In genomic region chrX:6090809-6091667, dm6 we compare ENCODE assay signal across 1 fruit fly cellular context.
A peak's percentile ranks its signal among the peaks of the same experiment; 100 is the strongest.
TF ChIP-seq lines count a peak whose summit lies in the region.

Gene Nep1 (plus strand): TSS chrX:6091205.
Gene Mipp2 (minus strand): TSS chrX:6091471.

TF ChIP-seq in whole organism, embryonic, 481 proteins besides CTCF, POLR2A, EP300 and RAD21 (continued from another document and continues in another):
- TF ChIP-seq Hr3 (GFP tag; optimal IDR thresholded peaks at IDR 0.05; lab: Kevin White, UChicago), result peak; percentile 9
- no peak for TF ChIP-seq toy (GFP tag; IDR thresholded peaks at IDR 0.05; lab: Robert Waterston, UW)
- no peak for TF ChIP-seq CG3995 (GFP tag; optimal IDR thresholded peaks at IDR 0.05; lab: Kevin White, UChicago)
- peak; percentile 44 for TF ChIP-seq CG13424 (tag; optimal IDR thresholded peaks at IDR 0.05; lab: Kevin White, UChicago)
- no peak for TF ChIP-seq gfzf (GFP tag; optimal IDR thresholded peaks at IDR 0.05; lab: Kevin White, UChicago)
- TF ChIP-seq CG14965 (GFP tag; optimal IDR thresholded peaks at IDR 0.05; lab: Kevin White, UChicago; ENCODE audit: borderline replicate concordance), result no peak
- TF ChIP-seq stwl (tag; optimal IDR thresholded peaks at IDR 0.05; lab: Kevin White, UChicago), result no peak
- TF ChIP-seq CG8478 (optimal IDR thresholded peaks at IDR 0.05; lab: Kevin White, UChicago), result no peak
- TF ChIP-seq Adf1 (GFP tag; IDR thresholded peaks at IDR 0.05; lab: Robert Waterston, UW), result no peak
- TF ChIP-seq CoRest (tag; optimal IDR thresholded peaks at IDR 0.05; lab: Kevin White, UChicago), result peak; percentile 34
- TF ChIP-seq CG4360 (GFP tag; IDR thresholded peaks at IDR 0.05; lab: Robert Waterston, UW), result 0 out of 2 replicates have a peak, but pooled peaks have one; percentile 5
- TF ChIP-seq CG7556 (GFP tag; optimal IDR thresholded peaks at IDR 0.05; lab: Kevin White, UChicago), result no peak
- TF ChIP-seq CG18619 (GFP tag; optimal IDR thresholded peaks at IDR 0.05; lab: Kevin White, UChicago), result no peak
- no peak for TF ChIP-seq Lhr (GFP tag; optimal IDR thresholded peaks at IDR 0.05; lab: Kevin White, UChicago)
- peak; percentile 1 for TF ChIP-seq dm (GFP tag; optimal IDR thresholded peaks at IDR 0.05; lab: Kevin White, UChicago)
- no peak for TF ChIP-seq hkb (optimal IDR thresholded peaks at IDR 0.05; lab: Kevin White, UChicago)
- 0 out of 2 replicates have a peak, but pooled peaks have one; percentile 6 for TF ChIP-seq hkb (GFP tag; IDR thresholded peaks at IDR 0.05; lab: Robert Waterston, UW)
- TF ChIP-seq grau (tag; optimal IDR thresholded peaks at IDR 0.05; lab: Kevin White, UChicago), result peak; percentile 96
- peak; percentile 28 for TF ChIP-seq BEAF-32 (GFP tag; optimal IDR thresholded peaks at IDR 0.05; lab: Kevin White, UChicago)
- 0 out of 2 replicates have a peak, but pooled peaks have one; percentile 23 for TF ChIP-seq esg (GFP tag; conservative IDR thresholded peaks at IDR 0.05; lab: Robert Waterston, UW)
- 0 out of 3 replicates have a peak, but pooled peaks have one; percentile 10 for TF ChIP-seq knrl (GFP tag; IDR thresholded peaks at IDR 0.05; lab: Robert Waterston, UW; ENCODE audit: partially characterized antibody)
- peak; percentile 25 for TF ChIP-seq pzg (GFP tag; optimal IDR thresholded peaks at IDR 0.05; lab: Kevin White, UChicago)
- TF ChIP-seq ATbp (GFP tag; optimal IDR thresholded peaks at IDR 0.05; lab: Kevin White, UChicago), result peak; percentile 11
- TF ChIP-seq Atf6 (GFP tag; IDR thresholded peaks at IDR 0.05; lab: Robert Waterston, UW), result peak; percentile 47
- TF ChIP-seq org-1 (GFP tag; optimal IDR thresholded peaks at IDR 0.05; lab: Kevin White, UChicago), result no peak
- TF ChIP-seq CG3065 (GFP tag; optimal IDR thresholded peaks at IDR 0.05; lab: Kevin White, UChicago), result peak; percentile 38
- no peak for TF ChIP-seq nau (GFP tag; optimal IDR thresholded peaks at IDR 0.05; lab: Kevin White, UChicago)
- TF ChIP-seq pb (GFP tag; optimal IDR thresholded peaks at IDR 0.05; lab: Kevin White, UChicago), result no peak
- no peak for TF ChIP-seq gce (GFP tag; IDR thresholded peaks at IDR 0.05; lab: Robert Waterston, UW)
- TF ChIP-seq tgo (GFP tag; IDR thresholded peaks at IDR 0.05; lab: Robert Waterston, UW), result peak; percentile 41; the same call in 2 of the 3 replicates
- peak; percentile 43; the same call in 1 of the 2 replicates for TF ChIP-seq ranshi (GFP tag; IDR thresholded peaks at IDR 0.05; lab: Robert Waterston, UW)
- no peak for TF ChIP-seq HmgD (GFP tag; optimal IDR thresholded peaks at IDR 0.05; lab: Kevin White, UChicago)
- TF ChIP-seq Six4 (GFP tag; optimal IDR thresholded peaks at IDR 0.05; lab: Kevin White, UChicago), result no peak
- peak; percentile 46; the same call in 1 of the 3 replicates for TF ChIP-seq CG34422 (GFP tag; IDR thresholded peaks at IDR 0.05; lab: Robert Waterston, UW)
- TF ChIP-seq aop (GFP tag; IDR thresholded peaks at IDR 0.05; lab: Robert Waterston, UW), result no peak
- peak; percentile 18 for TF ChIP-seq CG2712 (tag; optimal IDR thresholded peaks at IDR 0.05; lab: Kevin White, UChicago)
- no peak for TF ChIP-seq Elba2 (GFP tag; optimal IDR thresholded peaks at IDR 0.05; lab: Kevin White, UChicago)
- TF ChIP-seq CG1603 (tag; optimal IDR thresholded peaks at IDR 0.05; lab: Kevin White, UChicago), result peak; percentile 36
- peak; percentile 24 to 36 for TF ChIP-seq bsh (GFP tag; optimal IDR thresholded peaks at IDR 0.05; lab: Kevin White, UChicago)
- TF ChIP-seq ash1 (GFP tag; optimal IDR thresholded peaks at IDR 0.05; lab: Kevin White, UChicago), result no peak
- peak; percentile 8 for TF ChIP-seq CG34376 (GFP tag; optimal IDR thresholded peaks at IDR 0.05; lab: Kevin White, UChicago)
- TF ChIP-seq NFAT (GFP tag; IDR thresholded peaks at IDR 0.05; lab: Robert Waterston, UW), result peak; percentile 26; the same call in 1 of the 2 replicates
- no peak; the same call in 1 of the 3 replicates for TF ChIP-seq Dbx (GFP tag; IDR thresholded peaks at IDR 0.05; lab: Robert Waterston, UW)
- peak; percentile 36; the same call in 1 of the 2 replicates for TF ChIP-seq Dref (GFP tag; IDR thresholded peaks at IDR 0.05; lab: Robert Waterston, UW)
- no peak for TF ChIP-seq Sox100B (GFP tag; optimal IDR thresholded peaks at IDR 0.05; lab: Kevin White, UChicago)
- 0 out of 2 replicates have a peak, but pooled peaks have one; percentile 6 for TF ChIP-seq onecut (GFP tag; IDR thresholded peaks at IDR 0.05; lab: Robert Waterston, UW)
- no peak for TF ChIP-seq Lim3 (GFP tag; IDR thresholded peaks at IDR 0.05; lab: Robert Waterston, UW)
- no peak for TF ChIP-seq CG4820 (GFP tag; optimal IDR thresholded peaks at IDR 0.05; lab: Kevin White, UChicago)
- TF ChIP-seq H15 (GFP tag; IDR thresholded peaks at IDR 0.05; lab: Robert Waterston, UW), result no peak
- TF ChIP-seq CG4854 (GFP tag; optimal IDR thresholded peaks at IDR 0.05; lab: Kevin White, UChicago), result no peak
- no peak for TF ChIP-seq nerfin-2 (GFP tag; IDR thresholded peaks at IDR 0.05; lab: Robert Waterston, UW; ENCODE audit: partially characterized antibody)
- TF ChIP-seq crc (GFP tag; optimal IDR thresholded peaks at IDR 0.05; lab: Kevin White, UChicago), result no peak
- TF ChIP-seq phol (tag; optimal IDR thresholded peaks at IDR 0.05; lab: Kevin White, UChicago), result no peak
- no peak for TF ChIP-seq CG4282 (GFP tag; optimal IDR thresholded peaks at IDR 0.05; lab: Kevin White, UChicago)
- no peak for TF ChIP-seq Dad (GFP tag; optimal IDR thresholded peaks at IDR 0.05; lab: Kevin White, UChicago)
- TF ChIP-seq Sry-δ (GFP tag; optimal IDR thresholded peaks at IDR 0.05; lab: Kevin White, UChicago), result peak; percentile 18
- no peak for TF ChIP-seq GATAe (GFP tag; conservative IDR thresholded peaks at IDR 0.05; lab: Robert Waterston, UW)
- TF ChIP-seq Hr51 (GFP tag; optimal IDR thresholded peaks at IDR 0.05; lab: Kevin White, UChicago), result peak; percentile 21 to 28
- no peak for TF ChIP-seq CG10321 (GFP tag; IDR thresholded peaks at IDR 0.05; lab: Robert Waterston, UW)
- TF ChIP-seq Ravus (GFP tag; IDR thresholded peaks at IDR 0.05; lab: Robert Waterston, UW), result no peak
- no peak for TF ChIP-seq abd-A (tag; optimal IDR thresholded peaks at IDR 0.05; lab: Kevin White, UChicago)
- TF ChIP-seq CG12769 (tag; optimal IDR thresholded peaks at IDR 0.05; lab: Kevin White, UChicago), result peak; percentile 51
- TF ChIP-seq maf-S (GFP tag; optimal IDR thresholded peaks at IDR 0.05; lab: Kevin White, UChicago), result no peak
- TF ChIP-seq cato (GFP tag; optimal IDR thresholded peaks at IDR 0.05; lab: Kevin White, UChicago; ENCODE audit: borderline replicate concordance), result no peak
- TF ChIP-seq bcd (GFP tag; optimal IDR thresholded peaks at IDR 0.05; lab: Kevin White, UChicago), result peak; percentile 14
- no peak for TF ChIP-seq dimm (GFP tag; IDR thresholded peaks at IDR 0.05; lab: Robert Waterston, UW)
- TF ChIP-seq so (GFP tag; IDR thresholded peaks at IDR 0.05; lab: Robert Waterston, UW), result no peak
- TF ChIP-seq CG15479 (GFP tag; optimal IDR thresholded peaks at IDR 0.05; lab: Kevin White, UChicago), result no peak
- no peak for TF ChIP-seq gt (GFP tag; IDR thresholded peaks at IDR 0.05; lab: Robert Waterston, UW)
- TF ChIP-seq CG11456 (GFP tag; IDR thresholded peaks at IDR 0.05; lab: Robert Waterston, UW), result no peak
- TF ChIP-seq CG18476 (GFP tag; optimal IDR thresholded peaks at IDR 0.05; lab: Kevin White, UChicago), result no peak
- TF ChIP-seq schlank (tag; optimal IDR thresholded peaks at IDR 0.05; lab: Kevin White, UChicago), result peak; percentile 3
- peak; percentile 54 for TF ChIP-seq CG32532 (GFP tag; IDR thresholded peaks at IDR 0.05; lab: Robert Waterston, UW)
- peak; percentile 13 for TF ChIP-seq caup (GFP tag; optimal IDR thresholded peaks at IDR 0.05; lab: Kevin White, UChicago; ENCODE audit: severe bottlenecking)
- peak; percentile 18; the same call in 1 of the 2 replicates for TF ChIP-seq H2.0 (GFP tag; IDR thresholded peaks at IDR 0.05; lab: Robert Waterston, UW)
- no peak for TF ChIP-seq croc (GFP tag; conservative IDR thresholded peaks at IDR 0.05; lab: Robert Waterston, UW)
- no peak for TF ChIP-seq Nf-YB (GFP tag; optimal IDR thresholded peaks at IDR 0.05; lab: Kevin White, UChicago)
- TF ChIP-seq CG9797 (GFP tag; optimal IDR thresholded peaks at IDR 0.05; lab: Kevin White, UChicago), result no peak
- TF ChIP-seq grn (GFP tag; optimal IDR thresholded peaks at IDR 0.05; lab: Kevin White, UChicago), result no peak
- TF ChIP-seq CG2678 (tag; optimal IDR thresholded peaks at IDR 0.05; lab: Kevin White, UChicago), result peak; percentile 52
- no peak for TF ChIP-seq chm (GFP tag; IDR thresholded peaks at IDR 0.05; lab: Robert Waterston, UW)
- peak; percentile 80 for TF ChIP-seq E2f2 (GFP tag; IDR thresholded peaks at IDR 0.05; lab: Robert Waterston, UW)
- 0 out of 2 replicates have a peak, but pooled peaks have one; percentile 28 for TF ChIP-seq tna (GFP tag; IDR thresholded peaks at IDR 0.05; lab: Robert Waterston, UW; ENCODE audit: partially characterized antibody)
- peak; percentile 4 for TF ChIP-seq Dek (tag; optimal IDR thresholded peaks at IDR 0.05; lab: Kevin White, UChicago)
- TF ChIP-seq CG2116 (GFP tag; optimal IDR thresholded peaks at IDR 0.05; lab: Kevin White, UChicago), result peak; percentile 27
- TF ChIP-seq Fer1 (GFP tag; optimal IDR thresholded peaks at IDR 0.05; lab: Kevin White, UChicago), result no peak
- no peak for TF ChIP-seq Hey (tag; optimal IDR thresholded peaks at IDR 0.05; lab: Kevin White, UChicago)
- no peak for TF ChIP-seq CG7745 (tag; optimal IDR thresholded peaks at IDR 0.05; lab: Kevin White, UChicago)
- peak; percentile 34 for TF ChIP-seq CG30403 (GFP tag; optimal IDR thresholded peaks at IDR 0.05; lab: Kevin White, UChicago)
- TF ChIP-seq Myb (GFP tag; optimal IDR thresholded peaks at IDR 0.05; lab: Kevin White, UChicago), result no peak
- no peak for TF ChIP-seq CG17186 (GFP tag; optimal IDR thresholded peaks at IDR 0.05; lab: Kevin White, UChicago)
- TF ChIP-seq trem (tag; optimal IDR thresholded peaks at IDR 0.05; lab: Kevin White, UChicago), result no peak
- no peak for TF ChIP-seq CG31388 (GFP tag; optimal IDR thresholded peaks at IDR 0.05; lab: Kevin White, UChicago)
- TF ChIP-seq ci (GFP tag; IDR thresholded peaks at IDR 0.05; lab: Robert Waterston, UW), result peak; percentile 67
- TF ChIP-seq ham (GFP tag; IDR thresholded peaks at IDR 0.05; lab: Robert Waterston, UW), result no peak
- TF ChIP-seq da (GFP tag; optimal IDR thresholded peaks at IDR 0.05; lab: Kevin White, UChicago), result no peak
- TF ChIP-seq CG10543 (GFP tag; optimal IDR thresholded peaks at IDR 0.05; lab: Kevin White, UChicago), result peak; percentile 34
- peak; percentile 1 for TF ChIP-seq CG12071 (GFP tag; optimal IDR thresholded peaks at IDR 0.05; lab: Kevin White, UChicago)
- TF ChIP-seq CG12391 (tag; optimal IDR thresholded peaks at IDR 0.05; lab: Kevin White, UChicago), result peak; percentile 38
- TF ChIP-seq CG3838 (GFP tag; optimal IDR thresholded peaks at IDR 0.05; lab: Kevin White, UChicago), result no peak
- peak; percentile 57 for TF ChIP-seq gem (tag; optimal IDR thresholded peaks at IDR 0.05; lab: Kevin White, UChicago)
- no peak for TF ChIP-seq h (optimal IDR thresholded peaks at IDR 0.05; lab: Kevin White, UChicago)
- no peak for TF ChIP-seq CG10959 (GFP tag; IDR thresholded peaks at IDR 0.05; lab: Robert Waterston, UW)
- peak; percentile 72 for TF ChIP-seq CG2120 (GFP tag; optimal IDR thresholded peaks at IDR 0.05; lab: Kevin White, UChicago)
- TF ChIP-seq Ssrp (tag; optimal IDR thresholded peaks at IDR 0.05; lab: Kevin White, UChicago), result no peak
- no peak for TF ChIP-seq NC2α (GFP tag; optimal IDR thresholded peaks at IDR 0.05; lab: Kevin White, UChicago)
- peak; percentile 19 for TF ChIP-seq pho (GFP tag; optimal IDR thresholded peaks at IDR 0.05; lab: Kevin White, UChicago)
- no peak for TF ChIP-seq pan (optimal IDR thresholded peaks at IDR 0.05; lab: Kevin White, UChicago)
- peak in 1 of 2 experiments; percentile 67 for TF ChIP-seq pan (GFP tag; optimal IDR thresholded peaks at IDR 0.05 in 1 of 2, IDR thresholded peaks at IDR 0.05 in 1 of 2)
- no peak for TF ChIP-seq Hr39 (optimal IDR thresholded peaks at IDR 0.05; lab: Kevin White, UChicago)
- no peak for TF ChIP-seq Rx (GFP tag; IDR thresholded peaks at IDR 0.05; lab: Robert Waterston, UW)
- TF ChIP-seq eve (GFP tag; optimal IDR thresholded peaks at IDR 0.05; lab: Kevin White, UChicago), result no peak
- TF ChIP-seq CG33557 (GFP tag; optimal IDR thresholded peaks at IDR 0.05; lab: Kevin White, UChicago), result no peak
- no peak for TF ChIP-seq gcm2 (GFP tag; optimal IDR thresholded peaks at IDR 0.05; lab: Kevin White, UChicago)
- TF ChIP-seq CG13894 (tag; optimal IDR thresholded peaks at IDR 0.05; lab: Kevin White, UChicago), result no peak
- no peak for TF ChIP-seq Doc3 (GFP tag; IDR thresholded peaks at IDR 0.05; lab: Robert Waterston, UW; ENCODE audit: partially characterized antibody)
- TF ChIP-seq peb (GFP tag; IDR thresholded peaks at IDR 0.05; lab: Robert Waterston, UW), result no peak
- 0 out of 2 replicates have a peak, but pooled peaks have one; percentile 13 for TF ChIP-seq gsb (GFP tag; IDR thresholded peaks at IDR 0.05; lab: Robert Waterston, UW)
- TF ChIP-seq wek (GFP tag; optimal IDR thresholded peaks at IDR 0.05; lab: Kevin White, UChicago), result no peak
- TF ChIP-seq pnt (GFP tag; optimal IDR thresholded peaks at IDR 0.05; lab: Kevin White, UChicago), result no peak
- TF ChIP-seq inv (GFP tag; IDR thresholded peaks at IDR 0.05; lab: Robert Waterston, UW; ENCODE audit: partially characterized antibody), result no peak
- peak; percentile 34; the same call in 1 of the 2 replicates for TF ChIP-seq seq (GFP tag; IDR thresholded peaks at IDR 0.05; lab: Robert Waterston, UW)
- TF ChIP-seq CG9727 (GFP tag; optimal IDR thresholded peaks at IDR 0.05; lab: Kevin White, UChicago), result no peak
- peak; percentile 74 for TF ChIP-seq Rfx (GFP tag; IDR thresholded peaks at IDR 0.05; lab: Robert Waterston, UW)
- TF ChIP-seq dati (GFP tag; IDR thresholded peaks at IDR 0.05; lab: Robert Waterston, UW), result no peak
- TF ChIP-seq chinmo (GFP tag; IDR thresholded peaks at IDR 0.05; lab: Robert Waterston, UW; ENCODE audit: partially characterized antibody), result no peak
- no peak for TF ChIP-seq CG31441 (GFP tag; IDR thresholded peaks at IDR 0.05; lab: Robert Waterston, UW)
- TF ChIP-seq crol (GFP tag; IDR thresholded peaks at IDR 0.05; lab: Robert Waterston, UW), result no peak
- TF ChIP-seq jumu (GFP tag; optimal IDR thresholded peaks at IDR 0.05; lab: Kevin White, UChicago), result peak; percentile 59
- no peak for TF ChIP-seq CG15696 (tag; optimal IDR thresholded peaks at IDR 0.05; lab: Kevin White, UChicago)
- no peak for TF ChIP-seq Hmx (GFP tag; optimal IDR thresholded peaks at IDR 0.05; lab: Kevin White, UChicago)
- TF ChIP-seq usp (GFP tag; optimal IDR thresholded peaks at IDR 0.05; lab: Kevin White, UChicago), result no peak
- TF ChIP-seq CG2889 (GFP tag; IDR thresholded peaks at IDR 0.05; lab: Robert Waterston, UW), result no peak
